Fruit fly (Drosophila melanogaster) whole organism, adult: ENCODE results near the gene Lectin-galC1.

Experiments
- Clk ChIP-seq: fragments of 200-800 bp; sonication (Bioruptor generic); optimal IDR thresholded peaks from 2 replicates; lab custom pipeline; 2017; ENCODE audit warnings: missing biosample characterization, missing genetic modification characterization
- Crg-1 ChIP-seq: fragments of 200-800 bp; sonication (Bioruptor generic); optimal IDR thresholded peaks from 2 replicates; lab custom pipeline; 2016; ENCODE audit warnings: missing biosample characterization, missing genetic modification characterization
- Mnt ChIP-seq: fragments of 200-800 bp; sonication (Bioruptor generic); optimal IDR thresholded peaks from 2 replicates; lab custom pipeline; 2016; ENCODE audit warnings: missing biosample characterization, mild to moderate bottlenecking, missing genetic modification characterization
- cnc ChIP-seq, 2 experiments: fragments of >200 bp; optimal IDR thresholded peaks; 2 replicates each; lab custom pipeline; 2017

DNA sequence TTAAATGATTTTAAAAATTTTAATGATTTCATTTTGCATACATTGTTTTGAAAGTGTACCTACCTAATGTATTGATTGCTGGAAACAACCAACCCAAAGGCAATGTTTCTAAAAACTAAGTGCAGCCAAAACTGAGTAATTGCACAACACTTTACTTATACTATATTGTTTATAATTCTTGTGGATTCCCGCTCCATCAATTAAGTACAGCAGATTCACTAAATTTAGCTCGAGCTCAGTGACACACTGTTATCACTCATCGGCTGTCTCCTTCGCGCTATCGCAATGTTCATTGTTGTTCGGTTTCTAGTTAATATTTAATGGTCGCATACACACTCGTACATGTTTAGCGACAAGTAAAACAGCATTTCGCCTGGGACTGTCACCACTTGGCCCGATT, 38.5 kb downstream of the Lectin-galC1 start:
- TF ChIP-seq Crg-1 (GFP tag; lab: Kevin White, UChicago) (no peak), Mnt (no peak), Clk (GFP tag; lab: Kevin White, UChicago) (no peak), cnc (optimal IDR thresholded peaks at IDR 0.05; lab: Kevin White, UChicago) (no peak)
